Worm (Caenorhabditis elegans): ENCODE results near the gene uda-1.

Gene uda-1

ce11 chrV:9984821-9985220 is 19.7 kb upstream of the uda-1 start:
- TF ChIP-seq ces-1 (GFP tag; optimal IDR thresholded peaks at IDR 0.05) (no peak), sem-2 (GFP tag; optimal IDR thresholded peaks at IDR 0.05) (no peak), ceh-43 (GFP tag; optimal IDR thresholded peaks at IDR 0.05) (no peak), mls-2 (tag; optimal IDR thresholded peaks at IDR 0.05) (no peak), nhr-28 (tag; optimal IDR thresholded peaks at IDR 0.05) (no peak), nhr-76 (tag; optimal IDR thresholded peaks at IDR 0.05) (no peak), ham-2 (GFP tag; optimal IDR thresholded peaks at IDR 0.05) (no peak), lin-13 (tag; optimal IDR thresholded peaks at IDR 0.05) (no peak), flh-1 (GFP tag; optimal IDR thresholded peaks at IDR 0.05) (no peak), zip-8 (tag; optimal IDR thresholded peaks at IDR 0.05) (no peak), nhr-12 (tag; optimal IDR thresholded peaks at IDR 0.05) (no peak), unc-120 (tag; optimal IDR thresholded peaks at IDR 0.05; ENCODE audit: poor library complexity, severe bottlenecking) (no peak), drap-1 (GFP tag; optimal IDR thresholded peaks at IDR 0.05) (no peak), ceh-83 (GFP tag; optimal IDR thresholded peaks at IDR 0.05) (no peak), mab-5 (tag; optimal IDR thresholded peaks at IDR 0.05) (no peak), unc-39 (tag; optimal IDR thresholded peaks at IDR 0.05) (no peak)

- TF ChIP-seq elt-1 (tag; optimal IDR thresholded peaks at IDR 0.05; ENCODE audit: borderline replicate concordance, insufficient read depth) (peak; percentile 87), ces-1 (GFP tag; optimal IDR thresholded peaks at IDR 0.05) (no peak)
These were observed 19.2 kb upstream of the uda-1 start for ce11 chrV:9985227-9985864.

- TF ChIP-seq ces-1 (GFP tag; optimal IDR thresholded peaks at IDR 0.05) (no peak), ham-2 (GFP tag; optimal IDR thresholded peaks at IDR 0.05) (no peak), lin-32 (GFP tag; optimal IDR thresholded peaks at IDR 0.05) (no peak), flh-1 (GFP tag; optimal IDR thresholded peaks at IDR 0.05) (no peak), elt-3 (tag; optimal IDR thresholded peaks at IDR 0.05) (no peak), tbx-8 (GFP tag; optimal IDR thresholded peaks at IDR 0.05) (no peak), nhr-2 (tag; optimal IDR thresholded peaks at IDR 0.05) (no peak), ztf-11 (tag; optimal IDR thresholded peaks at IDR 0.05) (no peak), M03D4.4 (tag; optimal IDR thresholded peaks at IDR 0.05) (no peak), ceh-83 (GFP tag; optimal IDR thresholded peaks at IDR 0.05) (no peak), nhr-12 (tag; optimal IDR thresholded peaks at IDR 0.05) (no peak), mab-5 (tag; optimal IDR thresholded peaks at IDR 0.05) (no peak), drap-1 (GFP tag; optimal IDR thresholded peaks at IDR 0.05) (no peak), nhr-237 (tag; optimal IDR thresholded peaks at IDR 0.05) (no peak), pha-4 (tag; optimal IDR thresholded peaks at IDR 0.05) (no peak), cnd-1 (tag; optimal IDR thresholded peaks at IDR 0.05) (no peak), unc-39 (tag; optimal IDR thresholded peaks at IDR 0.05) (no peak), nhr-76 (tag; optimal IDR thresholded peaks at IDR 0.05) (no peak)
These were observed 18.4 kb upstream of the uda-1 start, which contains the start of gene rmd-2 for ce11 chrV:9986177-9986576. Gene rmd-2, minus strand, starts transcription at chrV:9986277.

DNA sequence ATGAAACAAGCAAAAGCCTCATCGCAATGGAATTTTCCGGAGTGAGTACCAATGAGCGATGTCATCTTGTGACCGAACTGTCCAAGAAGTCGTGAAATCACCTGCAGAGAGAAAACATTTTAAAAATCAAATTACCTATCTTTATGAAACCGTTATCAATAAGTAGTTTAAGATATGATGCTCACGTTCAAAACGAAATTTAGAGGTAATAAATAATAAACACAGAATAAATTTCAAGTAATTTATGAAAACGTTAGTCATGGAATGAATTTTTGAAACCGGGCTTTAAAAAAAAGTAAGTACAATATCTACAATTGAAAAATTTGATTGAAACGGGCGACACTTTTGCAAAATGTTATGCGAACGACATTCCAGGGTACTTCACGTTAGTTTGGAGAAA is 16.9 kb upstream of the uda-1 start, which contains the start of gene C27H6.8:
TSS of gene C27H6.8 (minus strand) at position 101 of the 400 bp plus-strand sequence.
- no peak for TF ChIP-seq drap-1 (GFP tag; optimal IDR thresholded peaks at IDR 0.05)
- no peak for TF ChIP-seq ces-1 (GFP tag; optimal IDR thresholded peaks at IDR 0.05)
- TF ChIP-seq unc-62 (GFP tag; optimal IDR thresholded peaks at IDR 0.05), result no peak
- TF ChIP-seq ceh-83 (GFP tag; optimal IDR thresholded peaks at IDR 0.05), result no peak
- TF ChIP-seq snpc-4 (tag; optimal IDR thresholded peaks at IDR 0.05), result no peak
- no peak for TF ChIP-seq sem-2 (GFP tag; optimal IDR thresholded peaks at IDR 0.05)
- TF ChIP-seq blmp-1 (tag; optimal IDR thresholded peaks at IDR 0.05), result no peak
- TF ChIP-seq hlh-1 (tag; optimal IDR thresholded peaks at IDR 0.05), result no peak
- TF ChIP-seq unc-39 (tag; optimal IDR thresholded peaks at IDR 0.05), result no peak
- no peak for TF ChIP-seq sptf-1 (tag; optimal IDR thresholded peaks at IDR 0.05)
- TF ChIP-seq pha-4 (tag; optimal IDR thresholded peaks at IDR 0.05), result no peak

DNA sequence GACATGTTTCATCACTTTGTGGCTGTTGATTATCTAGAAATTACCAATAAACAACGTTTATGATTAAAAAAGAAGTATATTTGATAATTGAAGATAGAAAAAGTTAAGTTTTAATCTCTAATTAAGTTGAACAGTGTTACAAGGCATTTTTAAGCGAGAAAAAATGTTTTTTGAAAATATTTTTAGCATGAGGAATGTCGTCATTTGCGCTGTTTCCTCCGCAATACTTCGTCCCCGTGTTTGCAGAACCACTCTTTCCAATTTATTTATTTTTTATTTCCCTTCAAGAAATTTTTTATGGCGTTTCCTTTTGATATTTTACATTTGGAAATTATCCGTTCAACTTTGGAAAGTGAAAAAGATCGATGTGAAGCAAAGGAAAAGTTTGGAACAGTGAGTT is 12.9 kb upstream of the uda-1 start, which contains the start of the genes rde-1 and trpp-6:
TSS of gene rde-1 (minus strand) at position 33 of the 400 bp plus-strand sequence.
TSS of gene trpp-6 (plus strand) at position 286 of the 400 bp plus-strand sequence.
- TF ChIP-seq lsy-2 (tag; optimal IDR thresholded peaks at IDR 0.05), result no peak
- no peak for TF ChIP-seq sptf-1 (tag; optimal IDR thresholded peaks at IDR 0.05)
- TF ChIP-seq ceh-43 (GFP tag; optimal IDR thresholded peaks at IDR 0.05), result no peak
- no peak for TF ChIP-seq ceh-39 (tag; optimal IDR thresholded peaks at IDR 0.05)
- no peak for TF ChIP-seq nhr-12 (tag; optimal IDR thresholded peaks at IDR 0.05)
- TF ChIP-seq hlh-1 (tag; optimal IDR thresholded peaks at IDR 0.05), result no peak
- no peak for TF ChIP-seq unc-62 (GFP tag; optimal IDR thresholded peaks at IDR 0.05)
- no peak for TF ChIP-seq flh-1 (GFP tag; optimal IDR thresholded peaks at IDR 0.05)
- no peak for TF ChIP-seq elt-3 (tag; optimal IDR thresholded peaks at IDR 0.05)
- no peak for TF ChIP-seq nhr-2 (tag; optimal IDR thresholded peaks at IDR 0.05)
- no peak for TF ChIP-seq sem-2 (GFP tag; optimal IDR thresholded peaks at IDR 0.05)
- no peak for TF ChIP-seq zip-8 (tag; optimal IDR thresholded peaks at IDR 0.05)
- no peak for TF ChIP-seq mab-5 (tag; optimal IDR thresholded peaks at IDR 0.05)
- TF ChIP-seq ces-1 (GFP tag; optimal IDR thresholded peaks at IDR 0.05), result no peak
- TF ChIP-seq unc-120 (tag; optimal IDR thresholded peaks at IDR 0.05; ENCODE audit: poor library complexity, severe bottlenecking), result no peak
- no peak for TF ChIP-seq unc-39 (tag; optimal IDR thresholded peaks at IDR 0.05)
- TF ChIP-seq ztf-11 (tag; optimal IDR thresholded peaks at IDR 0.05), result no peak
- no peak for TF ChIP-seq pha-4 (tag; optimal IDR thresholded peaks at IDR 0.05)

Data from whole organism, mixed stage, embryonic.